Fruit fly (Drosophila melanogaster) whole organism, embryonic: ENCODE measurements around the gene Sys1.
A peak's percentile ranks its signal among the peaks of the same experiment; 100 is the strongest.

Experiments
- Atf-2 ChIP-seq: fragments of 200-800 bp; sonication (Bioruptor generic); optimal IDR thresholded peaks from 2 replicates; lab custom pipeline; 2016; ENCODE audit warnings: missing biosample characterization, missing genetic modification characterization
- Awh ChIP-seq: fragments of 200-800 bp; sonication (Bioruptor generic); IDR thresholded peaks from 2 replicates; pipeline ENCODE4, ENCODE4 v1.3.6; 2022; ENCODE audit warnings: missing biosample characterization, missing genetic modification characterization
- Bteb2 ChIP-seq: fragments of 200-800 bp; sonication (Bioruptor generic); optimal IDR thresholded peaks from 2 replicates; lab custom pipeline; 2016; ENCODE audit warnings: missing biosample characterization, missing genetic modification characterization
- CG10209 ChIP-seq: fragments of 200-800 bp; sonication (Bioruptor generic); optimal IDR thresholded peaks from 3 replicates; lab custom pipeline; 2017; ENCODE audit warnings: missing biosample characterization, mild to moderate bottlenecking, missing genetic modification characterization, missing genetic modification reagents
- CG10321 ChIP-seq: fragments of 200-800 bp; sonication (Bioruptor generic); IDR thresholded peaks from 2 replicates; pipeline ENCODE4 v1.3.6; 2022; ENCODE audit warnings: missing biosample characterization, missing genetic modification characterization
- CG1233 ChIP-seq: fragments of 200-800 bp; sonication (Bioruptor generic); optimal IDR thresholded peaks from 4 replicates; lab custom pipeline; 2018; ENCODE audit warnings: missing biosample characterization, mild to moderate bottlenecking, missing genetic modification characterization
- CG13775 ChIP-seq: fragments of 200-800 bp; sonication (Bioruptor generic); optimal IDR thresholded peaks from 3 replicates; lab custom pipeline; 2017; ENCODE audit warnings: missing biosample characterization, mild to moderate bottlenecking, missing genetic modification characterization
- CG14860 ChIP-seq: fragments of 200-800 bp; sonication (Bioruptor generic); IDR thresholded peaks from 3 replicates; pipeline ENCODE4 v1.3.6; 2022; ENCODE audit warnings: missing biosample characterization, missing genetic modification characterization; ENCODE audit not compliant: partially characterized antibody
- CG15269 ChIP-seq: fragments of 200-800 bp; sonication (Bioruptor generic); optimal IDR thresholded peaks from 2 replicates; lab custom pipeline; 2018; ENCODE audit warnings: missing biosample characterization, mild to moderate bottlenecking, missing genetic modification characterization, moderate library complexity
- CG15601 ChIP-seq: fragments of 200-800 bp; sonication (Bioruptor generic); optimal IDR thresholded peaks from 3 replicates; lab custom pipeline; 2019; ENCODE audit warnings: missing biosample characterization, mild to moderate bottlenecking, missing genetic modification characterization, moderate library complexity
- CG16813 ChIP-seq: fragments of 200-800 bp; sonication (Bioruptor generic); IDR thresholded peaks from 3 replicates; pipeline ENCODE4 v1.3.6; 2022; ENCODE audit warnings: missing biosample characterization, missing genetic modification characterization; ENCODE audit not compliant: partially characterized antibody
- CG16815 ChIP-seq: fragments of 200-800 bp; sonication (Bioruptor generic); optimal IDR thresholded peaks from 3 replicates; lab custom pipeline; 2017; ENCODE audit warnings: missing biosample characterization, mild to moderate bottlenecking, missing genetic modification characterization
- CG17912 ChIP-seq: fragments of 200-800 bp; sonication (Bioruptor generic); optimal IDR thresholded peaks from 2 replicates; lab custom pipeline; 2018; ENCODE audit warnings: missing biosample characterization, mild to moderate bottlenecking, missing genetic modification characterization
- CG2116 ChIP-seq: fragments of 200-800 bp; sonication (Bioruptor generic); optimal IDR thresholded peaks from 3 replicates; lab custom pipeline; 2018; ENCODE audit warnings: missing biosample characterization, mild to moderate bottlenecking, missing genetic modification characterization
- CG2202 ChIP-seq: fragments of 200-800 bp; sonication (Bioruptor generic); optimal IDR thresholded peaks from 2 replicates; lab custom pipeline; 2018; ENCODE audit warnings: missing biosample characterization, mild to moderate bottlenecking, missing genetic modification characterization
- CG33213 ChIP-seq: fragments of 200-800 bp; sonication (Bioruptor generic); optimal IDR thresholded peaks from 3 replicates; lab custom pipeline; 2016; ENCODE audit warnings: missing biosample characterization, missing genetic modification characterization
- CG34376 ChIP-seq: fragments of 200-800 bp; sonication (Bioruptor generic); optimal IDR thresholded peaks from 2 replicates; lab custom pipeline; 2018; ENCODE audit warnings: missing biosample characterization, mild to moderate bottlenecking, missing genetic modification characterization
- CG34422 ChIP-seq: fragments of 200-800 bp; sonication (Bioruptor generic); IDR thresholded peaks from 3 replicates; pipeline ENCODE4 v1.3.6; 2022; ENCODE audit warnings: missing biosample characterization, missing genetic modification characterization
- CG3726 ChIP-seq: fragments of 200-800 bp; sonication (Bioruptor generic); IDR thresholded peaks from 3 replicates; pipeline ENCODE4, ENCODE4 v1.3.6; 2022; ENCODE audit warnings: missing biosample characterization, missing genetic modification characterization
- CG3847 ChIP-seq: fragments of 200-800 bp; sonication (Bioruptor generic); IDR thresholded peaks from 2 replicates; pipeline ENCODE4 v1.3.6; 2022; ENCODE audit warnings: missing biosample characterization, missing genetic modification characterization
- CG4360 ChIP-seq: fragments of 200-800 bp; sonication (Bioruptor generic); IDR thresholded peaks from 2 replicates; pipeline ENCODE4 v1.3.6; 2022; ENCODE audit warnings: missing biosample characterization, missing genetic modification characterization
- CG6791 ChIP-seq: fragments of 200-800 bp; sonication (Bioruptor generic); IDR thresholded peaks from 3 replicates; pipeline ENCODE4 v1.3.6; 2022; ENCODE audit warnings: missing biosample characterization, missing genetic modification characterization; ENCODE audit not compliant: partially characterized antibody
- CrebB ChIP-seq: fragments of 200-800 bp; sonication (Bioruptor generic); optimal IDR thresholded peaks from 3 replicates; lab custom pipeline; 2018; ENCODE audit warnings: missing biosample characterization, mild to moderate bottlenecking, missing genetic modification characterization
- Doc3 ChIP-seq: fragments of 200-800 bp; sonication (Bioruptor generic); IDR thresholded peaks from 3 replicates; pipeline ENCODE4 v1.3.6; 2022; ENCODE audit warnings: missing biosample characterization, missing genetic modification characterization; ENCODE audit not compliant: partially characterized antibody
- Dref ChIP-seq: fragments of 200-800 bp; sonication (Bioruptor generic); IDR thresholded peaks from 2 replicates; pipeline ENCODE4 v1.3.6; 2022; ENCODE audit warnings: missing biosample characterization, missing genetic modification characterization
- Ets97D ChIP-seq: fragments of 200-800 bp; sonication (Bioruptor generic); optimal IDR thresholded peaks from 3 replicates; lab custom pipeline; 2016; ENCODE audit warnings: missing biosample characterization, missing genetic modification characterization
- H15 ChIP-seq: fragments of 200-800 bp; sonication (Bioruptor generic); IDR thresholded peaks from 3 replicates; pipeline ENCODE4 v1.3.6; 2022; ENCODE audit warnings: missing biosample characterization, missing genetic modification characterization
- Hr3 ChIP-seq: fragments of 200-800 bp; sonication (Bioruptor generic); optimal IDR thresholded peaks from 3 replicates; lab custom pipeline; 2016; ENCODE audit warnings: missing biosample characterization, missing genetic modification characterization
- Mrtf ChIP-seq: fragments of 200-800 bp; sonication (Bioruptor generic); IDR thresholded peaks from 3 replicates; pipeline ENCODE4 v1.3.6; 2022; ENCODE audit warnings: missing biosample characterization, missing genetic modification characterization
- NFAT ChIP-seq: fragments of 200-800 bp; sonication (Bioruptor generic); IDR thresholded peaks from 2 replicates; pipeline ENCODE4 v1.3.6; 2022; ENCODE audit warnings: missing biosample characterization, missing genetic modification characterization
- Nf-YB ChIP-seq: fragments of 200-800 bp; sonication (Bioruptor generic); optimal IDR thresholded peaks from 3 replicates; lab custom pipeline; 2019; ENCODE audit warnings: missing biosample characterization, mild to moderate bottlenecking, missing genetic modification characterization, moderate library complexity
- Rx ChIP-seq: fragments of 200-800 bp; sonication (Bioruptor generic); IDR thresholded peaks from 2 replicates; pipeline ENCODE4 v1.3.6; 2022; ENCODE audit warnings: missing biosample characterization, missing genetic modification characterization
- Sin3A ChIP-seq: fragments of >200 bp; optimal IDR thresholded peaks from 2 replicates; lab custom pipeline; 2018
- Xrp1 ChIP-seq: fragments of 200-800 bp; sonication (Bioruptor generic); IDR thresholded peaks from 2 replicates; pipeline ENCODE4 v1.3.6; 2022; ENCODE audit warnings: missing biosample characterization, missing genetic modification characterization
- al ChIP-seq: fragments of 200-800 bp; sonication (Bioruptor generic); IDR thresholded peaks from 2 replicates; pipeline ENCODE4 v1.3.6; 2022; ENCODE audit warnings: missing biosample characterization, missing genetic modification characterization
- ato ChIP-seq: fragments of 200-800 bp; sonication (Bioruptor generic); IDR thresholded peaks from 2 replicates; pipeline ENCODE4 v1.3.6; 2022; ENCODE audit warnings: missing biosample characterization, missing genetic modification characterization; ENCODE audit not compliant: partially characterized antibody
- chif ChIP-seq, 2 experiments: fragments of 200-800 bp; sonication (Bioruptor generic); optimal IDR thresholded peaks; 3 replicates each; lab custom pipeline; 2016; ENCODE audit warnings: missing biosample characterization in 2 of 2, missing genetic modification characterization in 2 of 2
- ci ChIP-seq: fragments of 200-800 bp; sonication (Bioruptor generic); IDR thresholded peaks from 3 replicates; pipeline ENCODE4 v1.3.6; 2022; ENCODE audit warnings: missing biosample characterization, missing genetic modification characterization
- dati ChIP-seq: fragments of 200-800 bp; sonication (Bioruptor generic); IDR thresholded peaks from 2 replicates; pipeline ENCODE4 v1.3.6; 2022; ENCODE audit warnings: missing biosample characterization, missing genetic modification characterization
- gce ChIP-seq: fragments of 200-800 bp; sonication (Bioruptor generic); IDR thresholded peaks from 3 replicates; pipeline ENCODE4 v1.3.6; 2022; ENCODE audit warnings: missing biosample characterization, missing genetic modification characterization
- grau ChIP-seq: fragments of 200-800 bp; optimal IDR thresholded peaks from 3 replicates; lab custom pipeline; 2019; ENCODE audit warnings: missing biosample characterization, mild to moderate bottlenecking, missing genetic modification characterization, moderate library complexity
- her ChIP-seq: fragments of 200-800 bp; sonication (Bioruptor generic); optimal IDR thresholded peaks from 2 replicates; lab custom pipeline; 2016; ENCODE audit warnings: missing biosample characterization, missing genetic modification characterization
- kni ChIP-seq: fragments of 200-800 bp; sonication (Bioruptor generic); optimal IDR thresholded peaks from 3 replicates; lab custom pipeline; 2017; ENCODE audit warnings: mild to moderate bottlenecking, missing biosample characterization, missing genetic modification reagents, missing genetic modification characterization
- lbe ChIP-seq: fragments of 200-800 bp; sonication (Bioruptor generic); optimal IDR thresholded peaks from 2 replicates; lab custom pipeline; 2016; ENCODE audit warnings: missing biosample characterization, mild to moderate bottlenecking, missing genetic modification characterization
- oc ChIP-seq: fragments of 200-800 bp; sonication (Bioruptor generic); optimal IDR thresholded peaks from 2 replicates; lab custom pipeline; 2018; ENCODE audit warnings: missing biosample characterization, mild to moderate bottlenecking, missing genetic modification characterization, moderate library complexity
- peb ChIP-seq: fragments of 200-800 bp; sonication (Bioruptor generic); IDR thresholded peaks from 2 replicates; pipeline ENCODE4 v1.3.6; 2022; ENCODE audit warnings: missing biosample characterization, missing genetic modification characterization
- pum ChIP-seq: fragments of 200-800 bp; sonication (Bioruptor generic); optimal IDR thresholded peaks from 2 replicates; lab custom pipeline; 2016; ENCODE audit warnings: missing biosample characterization, missing genetic modification characterization
- salm ChIP-seq: fragments of 200-800 bp; sonication (Bioruptor generic); optimal IDR thresholded peaks from 2 replicates; lab custom pipeline; 2018; ENCODE audit warnings: missing biosample characterization, mild to moderate bottlenecking, missing genetic modification characterization
- scrt ChIP-seq: fragments of 200-800 bp; sonication (Bioruptor generic); optimal IDR thresholded peaks from 2 replicates; lab custom pipeline; 2018; ENCODE audit warnings: missing biosample characterization, mild to moderate bottlenecking, missing genetic modification characterization, moderate library complexity
- sens-2 ChIP-seq: fragments of 200-800 bp; sonication (Bioruptor generic); IDR thresholded peaks from 2 replicates; pipeline ENCODE4 v1.3.6; 2022; ENCODE audit warnings: missing biosample characterization, missing genetic modification characterization
- vnd ChIP-seq: fragments of 200-800 bp; sonication (Bioruptor generic); IDR thresholded peaks from 3 replicates; pipeline ENCODE4 v1.3.6; 2022; ENCODE audit warnings: missing biosample characterization, missing genetic modification characterization; ENCODE audit not compliant: partially characterized antibody

The Sys1 gene

dm6 chr3R:8652731-8653130, at the start of gene Sys1, which contains the start of gene Dhod (continued):
- TF ChIP-seq ato (no peak), Nf-YB (GFP tag; lab: Kevin White, UChicago) (no peak), CG13775 (GFP tag; lab: Kevin White, UChicago) (peak; percentile 76), pum (GFP tag; lab: Kevin White, UChicago) (peak; percentile 49), CG34376 (peak; percentile 46), CG3847 (GFP tag; lab: Robert Waterston, UW) (peak; percentile 63), Dref (GFP tag; lab: Robert Waterston, UW) (peak; percentile 68), Mrtf (GFP tag; lab: Robert Waterston, UW) (no peak), Bteb2 (peak; percentile 62), dati (GFP tag; lab: Robert Waterston, UW) (no peak), CG2202 (tag; lab: Kevin White, UChicago) (no peak), H15 (0 out of 3 replicates have a peak, but pooled peaks have one; percentile 37), oc (tag; lab: Kevin White, UChicago) (peak; percentile 18), Hr3 (GFP tag; lab: Kevin White, UChicago) (peak; percentile 59), Rx (0 out of 2 replicates have a peak, but pooled peaks have one; percentile 12), Ets97D (GFP tag; lab: Kevin White, UChicago) (peak; percentile 57), CG10321 (GFP tag; lab: Robert Waterston, UW) (no peak), chif (GFP tag; optimal IDR thresholded peaks at IDR 0.05; lab: Kevin White, UChicago) (peak; percentile 29 to 57), CG10209 (GFP tag; lab: Kevin White, UChicago) (peak; percentile 47), sens-2 (peak; percentile 36; the same call in 1 of the 2 replicates), al (peak; percentile 51), CG3726 (GFP tag; lab: Robert Waterston, UW) (no peak), Atf-2 (GFP tag; lab: Kevin White, UChicago) (peak; percentile 51), CrebB (tag; lab: Kevin White, UChicago) (no peak), CG15601 (tag; lab: Kevin White, UChicago) (no peak), CG17912 (GFP tag; lab: Kevin White, UChicago) (no peak), Sin3A (peak; percentile 45), CG6791 (GFP tag; lab: Robert Waterston, UW) (peak; percentile 72; the same call in 2 of the 3 replicates), vnd (GFP tag; lab: Robert Waterston, UW) (peak; percentile 85), kni (no peak), CG2116 (GFP tag; lab: Kevin White, UChicago) (peak; percentile 81), her (peak; percentile 60), ci (GFP tag; lab: Robert Waterston, UW) (peak; percentile 30; the same call in 1 of the 3 replicates), Awh (0 out of 2 replicates have a peak, but pooled peaks have one; percentile 48), CG34422 (GFP tag; lab: Robert Waterston, UW) (peak; percentile 85; the same call in 2 of the 3 replicates), Doc3 (peak; percentile 87), grau (peak; percentile 69), CG33213 (GFP tag; lab: Kevin White, UChicago) (peak; percentile 48), gce (GFP tag; lab: Robert Waterston, UW) (0 out of 3 replicates have a peak, but pooled peaks have one; percentile 40), NFAT (peak; percentile 41; the same call in 1 of the 2 replicates), CG14860 (GFP tag; lab: Robert Waterston, UW) (peak; percentile 72), scrt (peak; percentile 26), Xrp1 (peak; percentile 69), CG15269 (tag; lab: Kevin White, UChicago) (peak; percentile 64), CG16815 (GFP tag; lab: Kevin White, UChicago) (peak; percentile 16), salm (no peak), CG4360 (GFP tag; lab: Robert Waterston, UW) (no peak), lbe (GFP tag; lab: Kevin White, UChicago) (peak; percentile 72), peb (GFP tag; lab: Robert Waterston, UW) (peak; percentile 38), CG1233 (GFP tag; lab: Kevin White, UChicago) (peak; percentile 52), CG16813 (GFP tag; lab: Robert Waterston, UW) (peak; percentile 84)
